Worm (Caenorhabditis elegans) whole organism, early embryonic: ENCODE measurements around the gene irld-1.
"Not testable (repeated sequence)": the region's sequence is repeated elsewhere in the genome, so short reads cannot be mapped to it uniquely, and the experiment has no call there.

Experiments
- ama-1 ChIP-seq: fragments of 150-350 bp; optimal IDR thresholded peaks from 2 replicates; lab custom pipeline; 2014
- flt-1 ChIP-seq: fragments of 200-800 bp; sonication (Bioruptor generic); IDR thresholded peaks from 2 replicates; pipeline ENCODE4 v1.3.6; 2022; ENCODE audit warnings: missing genetic modification characterization, missing compliant biosample characterization
- hmg-4 ChIP-seq: fragments of 200-800 bp; sonication (Bioruptor generic); optimal IDR thresholded peaks from 2 replicates; lab custom pipeline; 2018; ENCODE audit warnings: mild to moderate bottlenecking, missing genetic modification characterization, missing compliant biosample characterization
- pes-1 ChIP-seq: fragments of 200-800 bp; sonication (Bioruptor generic); IDR thresholded peaks from 2 replicates; pipeline ENCODE4 v1.3.6; 2022; ENCODE audit warnings: missing genetic modification reagents, missing genetic modification characterization, missing compliant biosample characterization
- sea-1 ChIP-seq: fragments of 200-800 bp; sonication (Bioruptor generic); conservative IDR thresholded peaks from 2 replicates; pipeline ENCODE4 v1.3.6; 2022; ENCODE audit warnings: missing genetic modification characterization, missing compliant biosample characterization
- tbx-11 ChIP-seq: fragments of 200-800 bp; sonication (Bioruptor generic); IDR thresholded peaks from 2 replicates; pipeline ENCODE4 v1.3.6; 2022; ENCODE audit warnings: missing genetic modification characterization, missing compliant biosample characterization

- not testable (repeated sequence) for TF ChIP-seq ama-1 (lab: Kevin White, UChicago); pes-1 (GFP tag; lab: Robert Waterston, UW); hmg-4 (GFP tag; lab: Kevin White, UChicago); tbx-11; flt-1 (GFP tag; lab: Robert Waterston, UW); sea-1
Observed at ce11 chrV:4333518-4333917, 3.0 kb upstream of the irld-1 start.
